Fruit fly (Drosophila melanogaster): ENCODE measurements around the gene elm.

Gene elm

DNA sequence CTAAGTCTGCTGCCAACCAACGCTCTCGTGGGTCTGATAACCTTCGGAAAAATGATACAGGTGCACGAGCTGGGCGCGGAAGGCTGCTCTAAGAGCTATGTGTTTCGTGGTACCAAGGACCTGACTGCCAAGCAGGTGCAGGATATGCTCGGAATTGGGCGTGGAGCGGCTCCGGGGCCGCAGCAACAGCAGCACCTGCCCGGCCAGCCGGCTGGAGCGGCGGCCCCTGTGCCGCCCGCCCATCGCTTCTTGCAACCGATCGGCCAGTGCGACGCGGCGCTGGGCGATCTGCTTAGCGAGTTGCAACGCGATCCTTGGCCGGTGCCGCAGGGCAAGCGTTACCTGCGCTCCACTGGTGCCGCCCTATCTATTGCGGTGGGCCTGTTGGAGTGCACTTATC lies 4.8 kb downstream of the elm start:
- TF ChIP-seq Crg-1 (GFP tag; optimal IDR thresholded peaks at IDR 0.05) (no peak), CG11617 (GFP tag; optimal IDR thresholded peaks at IDR 0.05) (no peak), CG1620 (GFP tag; optimal IDR thresholded peaks at IDR 0.05) (no peak)

DNA sequence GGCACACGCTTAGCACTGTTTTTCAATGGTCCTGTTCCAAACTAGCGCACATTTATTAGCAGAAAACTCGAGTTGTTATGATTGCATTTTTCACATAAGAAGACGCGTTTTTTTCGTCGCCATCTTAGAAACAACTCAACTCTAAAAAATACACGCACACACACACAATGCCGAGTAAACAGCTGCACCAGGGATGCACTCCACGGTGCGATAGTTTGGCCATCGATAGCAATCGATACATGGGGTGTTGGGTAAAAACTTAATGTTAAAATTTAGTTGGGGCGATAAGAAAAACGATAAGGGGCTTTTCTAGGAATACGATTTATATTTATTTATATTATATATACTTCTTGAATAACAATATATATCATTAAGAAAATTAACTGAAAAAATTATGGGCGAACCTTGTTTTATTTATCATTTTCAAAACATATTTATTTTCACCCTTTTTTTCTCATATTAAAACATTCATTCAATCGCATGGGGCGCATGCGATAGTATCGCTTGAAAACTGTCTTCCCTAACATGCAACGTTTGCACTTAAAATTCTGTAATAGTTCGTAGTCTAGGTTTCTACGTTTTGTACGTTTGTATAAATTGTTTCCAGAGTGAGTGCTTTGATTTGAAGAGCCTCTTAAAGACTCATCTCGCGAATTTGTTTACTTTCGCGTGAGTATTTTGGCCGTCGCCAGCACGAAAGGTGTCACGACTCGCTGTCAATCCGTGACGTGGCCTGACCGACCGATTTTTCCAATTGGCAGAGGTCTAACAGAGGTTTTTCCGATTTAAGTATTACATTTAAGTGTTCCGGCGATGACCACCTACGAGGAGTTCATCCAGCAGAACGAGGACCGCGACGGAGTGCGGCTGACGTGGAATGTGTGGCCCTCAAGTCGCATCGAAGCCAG lies 5.8 kb downstream of the elm start, which contains the start of the genes MTA1-like and Sec23:
TSS of gene MTA1-like (minus strand) at position 170 of the 908 bp plus-strand sequence.
TSS of gene Sec23 (plus strand) at position 497 of the 908 bp plus-strand sequence.
- TF ChIP-seq Crg-1 (GFP tag; optimal IDR thresholded peaks at IDR 0.05) (peak; percentile 60), CG7045 (GFP tag; optimal IDR thresholded peaks at IDR 0.05) (peak; percentile 29), Mnt (GFP tag; optimal IDR thresholded peaks at IDR 0.05) (peak; percentile 26), Hr96 (GFP tag; optimal IDR thresholded peaks at IDR 0.05) (peak; percentile 60), ovo (GFP tag; optimal IDR thresholded peaks at IDR 0.05) (peak; percentile 56), kay (GFP tag; ENCODE audit: borderline replicate concordance) (no peak), Clk (GFP tag; optimal IDR thresholded peaks at IDR 0.05) (peak; percentile 37), tj (GFP tag; optimal IDR thresholded peaks at IDR 0.05) (peak; percentile 96), CG33017 (tag; optimal IDR thresholded peaks at IDR 0.05) (peak; percentile 54), CG7101 (tag; optimal IDR thresholded peaks at IDR 0.05) (peak; percentile 75), CG14711 (tag; optimal IDR thresholded peaks at IDR 0.05) (peak; percentile 60), CG12768 (GFP tag; optimal IDR thresholded peaks at IDR 0.05) (peak; percentile 39), cic (GFP tag; optimal IDR thresholded peaks at IDR 0.05) (peak; percentile 33), bab1 (GFP tag; optimal IDR thresholded peaks at IDR 0.05) (peak; percentile 42), pad (GFP tag; optimal IDR thresholded peaks at IDR 0.05) (peak; percentile 56), CG1620 (GFP tag; optimal IDR thresholded peaks at IDR 0.05) (peak; percentile 72), CG5204 (GFP tag; optimal IDR thresholded peaks at IDR 0.05) (no peak), cnc (optimal IDR thresholded peaks at IDR 0.05) (no peak), toe (GFP tag; optimal IDR thresholded peaks at IDR 0.05) (peak; percentile 61), CG11617 (GFP tag; optimal IDR thresholded peaks at IDR 0.05) (peak; percentile 86)

DNA sequence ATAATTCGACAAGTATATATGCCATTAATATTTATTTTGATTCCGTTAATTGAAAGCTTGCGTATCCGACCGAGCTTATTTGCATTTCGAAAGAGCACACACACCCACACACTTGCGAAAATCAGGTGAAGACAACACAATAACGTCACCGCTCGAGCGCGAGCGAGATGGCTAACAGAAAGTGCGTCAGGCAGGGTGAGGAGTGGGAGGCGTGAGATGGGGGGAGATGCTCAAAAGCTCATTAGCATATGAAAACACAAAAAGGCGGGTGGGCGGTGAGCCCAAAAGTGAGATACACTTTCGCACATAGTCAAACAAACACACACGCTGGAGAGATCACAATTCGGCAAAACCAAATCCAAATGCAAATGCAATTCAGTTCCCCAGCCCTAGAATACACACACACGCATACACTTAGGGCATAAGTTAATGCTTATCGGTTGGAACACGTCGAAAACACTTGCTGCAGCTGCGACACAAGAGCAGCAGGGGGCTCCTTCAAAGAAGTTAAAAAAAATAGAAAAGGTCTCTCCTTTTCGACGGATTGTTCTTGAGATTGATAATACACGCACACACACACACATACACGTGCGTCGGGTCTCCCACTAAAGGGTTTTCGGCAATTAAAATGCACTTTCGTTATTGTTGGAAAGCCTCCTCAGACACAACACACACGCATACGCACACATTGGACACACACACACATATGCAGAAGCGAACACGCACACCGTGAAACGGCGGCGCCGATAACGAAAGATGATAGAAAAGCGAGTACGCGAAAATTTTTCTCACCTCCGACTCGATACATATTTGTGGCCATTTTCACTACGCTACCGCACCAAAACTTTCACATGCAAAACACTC lies 6.7 kb downstream of the elm start:
- TF ChIP-seq ovo (GFP tag; optimal IDR thresholded peaks at IDR 0.05) (no peak), cnc (optimal IDR thresholded peaks at IDR 0.05) (no peak), kay (GFP tag; ENCODE audit: borderline replicate concordance) (no peak), CG14711 (tag; optimal IDR thresholded peaks at IDR 0.05) (no peak), CG1620 (GFP tag; optimal IDR thresholded peaks at IDR 0.05) (peak; percentile 4), bab1 (GFP tag; optimal IDR thresholded peaks at IDR 0.05) (no peak), cic (GFP tag; optimal IDR thresholded peaks at IDR 0.05) (no peak), Clk (GFP tag; optimal IDR thresholded peaks at IDR 0.05) (no peak), CG11617 (GFP tag; optimal IDR thresholded peaks at IDR 0.05) (no peak), Crg-1 (GFP tag; optimal IDR thresholded peaks at IDR 0.05) (no peak), Hr96 (GFP tag; optimal IDR thresholded peaks at IDR 0.05) (no peak), CG7101 (tag; optimal IDR thresholded peaks at IDR 0.05) (peak; percentile 22), CG33017 (tag; optimal IDR thresholded peaks at IDR 0.05) (peak; percentile 46), tj (GFP tag; optimal IDR thresholded peaks at IDR 0.05) (peak; percentile 25), CG5204 (GFP tag; optimal IDR thresholded peaks at IDR 0.05) (no peak), CG7045 (GFP tag; optimal IDR thresholded peaks at IDR 0.05) (no peak), Mnt (GFP tag; optimal IDR thresholded peaks at IDR 0.05) (peak; percentile 41), toe (GFP tag; optimal IDR thresholded peaks at IDR 0.05) (no peak), pad (GFP tag; optimal IDR thresholded peaks at IDR 0.05) (peak; percentile 26), CG12768 (GFP tag; optimal IDR thresholded peaks at IDR 0.05) (peak; percentile 15)

DNA sequence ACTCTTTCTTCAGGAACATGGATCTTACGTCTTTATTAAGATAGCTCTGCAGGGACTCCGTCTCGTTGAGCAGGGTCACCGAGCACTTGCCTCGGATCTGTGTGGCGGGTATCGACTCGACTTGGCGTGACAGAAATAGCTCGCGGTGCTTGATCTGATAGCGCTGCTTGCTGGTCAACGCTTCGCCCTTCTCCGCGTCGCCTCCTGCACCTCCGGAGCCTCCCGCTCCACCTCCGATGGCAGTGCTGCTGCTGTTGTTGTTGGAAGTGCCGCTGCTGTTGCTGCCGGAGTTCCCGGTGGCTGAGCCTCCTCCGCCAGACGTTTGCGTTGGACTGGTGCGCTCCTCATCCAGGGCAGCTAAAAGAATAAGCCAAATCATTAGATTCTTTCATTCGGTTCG lies 11.2 kb downstream of the elm start:
- no peak for TF ChIP-seq CG14711 (tag; optimal IDR thresholded peaks at IDR 0.05)
- no peak for TF ChIP-seq CG1620 (GFP tag; optimal IDR thresholded peaks at IDR 0.05)
- no peak for TF ChIP-seq cnc (optimal IDR thresholded peaks at IDR 0.05)
- TF ChIP-seq Crg-1 (GFP tag; optimal IDR thresholded peaks at IDR 0.05): no peak
- no peak for TF ChIP-seq cic (GFP tag; optimal IDR thresholded peaks at IDR 0.05)
- no peak for TF ChIP-seq CG5204 (GFP tag; optimal IDR thresholded peaks at IDR 0.05)
- no peak for TF ChIP-seq tj (GFP tag; optimal IDR thresholded peaks at IDR 0.05)
- TF ChIP-seq toe (GFP tag; optimal IDR thresholded peaks at IDR 0.05): no peak
- TF ChIP-seq CG7101 (tag; optimal IDR thresholded peaks at IDR 0.05): no peak
- TF ChIP-seq pad (GFP tag; optimal IDR thresholded peaks at IDR 0.05): no peak
- TF ChIP-seq CG12768 (GFP tag; optimal IDR thresholded peaks at IDR 0.05): no peak
- TF ChIP-seq Mnt (GFP tag; optimal IDR thresholded peaks at IDR 0.05): no peak
- TF ChIP-seq ovo (GFP tag; optimal IDR thresholded peaks at IDR 0.05): no peak
- no peak for TF ChIP-seq Clk (GFP tag; optimal IDR thresholded peaks at IDR 0.05)
- TF ChIP-seq Hr96 (GFP tag; optimal IDR thresholded peaks at IDR 0.05): no peak

Measured in whole organism, adult.